Fruit fly (Drosophila melanogaster) whole organism, embryonic: ENCODE data around the gene CG34163.
A peak's percentile ranks its signal among the peaks of the same experiment; 100 is the strongest.

Source experiments
- CG10321 ChIP-seq: fragments of 200-800 bp; sonication (Bioruptor generic); IDR thresholded peaks from 2 replicates; pipeline ENCODE4 v1.3.6; 2022; ENCODE audit warnings: missing biosample characterization, missing genetic modification characterization
- CG10543 ChIP-seq: fragments of 200-800 bp; sonication (Bioruptor generic); optimal IDR thresholded peaks from 3 replicates; lab custom pipeline; 2017; ENCODE audit warnings: missing biosample characterization, mild to moderate bottlenecking, missing genetic modification characterization, moderate library complexity
- CG11093 ChIP-seq: fragments of 200-800 bp; sonication (Bioruptor generic); IDR thresholded peaks from 3 replicates; pipeline ENCODE4 v1.3.6; 2022; ENCODE audit warnings: missing biosample characterization, missing genetic modification characterization
- CG13424 ChIP-seq: fragments of 200-800 bp; sonication (Bioruptor generic); optimal IDR thresholded peaks from 2 replicates; lab custom pipeline; 2019; ENCODE audit warnings: missing biosample characterization, mild to moderate bottlenecking, missing genetic modification characterization, moderate library complexity
- CG15514 ChIP-seq: fragments of 200-800 bp; sonication (Bioruptor generic); optimal IDR thresholded peaks from 3 replicates; lab custom pipeline; 2017; ENCODE audit warnings: missing biosample characterization, missing genetic modification characterization, mild to moderate bottlenecking, moderate library complexity, missing genetic modification reagents
- CG17186 ChIP-seq: fragments of 200-800 bp; sonication (Bioruptor generic); optimal IDR thresholded peaks from 3 replicates; lab custom pipeline; 2017; ENCODE audit warnings: missing biosample characterization, missing genetic modification reagents, missing genetic modification characterization
- CG2889 ChIP-seq: fragments of 200-800 bp; sonication (Bioruptor generic); IDR thresholded peaks from 3 replicates; pipeline ENCODE4 v1.3.6; 2022; ENCODE audit warnings: missing biosample characterization, missing genetic modification characterization
- CG31388 ChIP-seq: fragments of 200-800 bp; sonication (Bioruptor generic); optimal IDR thresholded peaks from 2 replicates; lab custom pipeline; 2016; ENCODE audit warnings: missing biosample characterization, missing genetic modification characterization
- CG32767 ChIP-seq: fragments of 200-800 bp; sonication (Bioruptor generic); IDR thresholded peaks from 2 replicates; pipeline ENCODE4 v1.3.6; 2022; ENCODE audit warnings: missing biosample characterization, missing genetic modification characterization
- CG34422 ChIP-seq: fragments of 200-800 bp; sonication (Bioruptor generic); IDR thresholded peaks from 3 replicates; pipeline ENCODE4 v1.3.6; 2022; ENCODE audit warnings: missing biosample characterization, missing genetic modification characterization
- CG3847 ChIP-seq: fragments of 200-800 bp; sonication (Bioruptor generic); IDR thresholded peaks from 2 replicates; pipeline ENCODE4 v1.3.6; 2022; ENCODE audit warnings: missing biosample characterization, missing genetic modification characterization
- CG43689 ChIP-seq: fragments of 200-800 bp; sonication (Bioruptor generic); IDR thresholded peaks from 2 replicates; pipeline ENCODE4 v1.3.6; 2022; ENCODE audit warnings: missing biosample characterization, missing genetic modification characterization
- CG4707 ChIP-seq: fragments of 200-800 bp; sonication (Bioruptor generic); optimal IDR thresholded peaks from 2 replicates; lab custom pipeline; 2018; ENCODE audit warnings: missing biosample characterization, mild to moderate bottlenecking, missing genetic modification characterization, moderate library complexity
- CG6175 ChIP-seq: fragments of 200-800 bp; sonication (Bioruptor generic); IDR thresholded peaks from 3 replicates; pipeline ENCODE4 v1.3.6; 2022; ENCODE audit warnings: missing biosample characterization, missing genetic modification characterization
- CG8290 ChIP-seq, 3 experiments: fragments of 200-800 bp; sonication (Bioruptor generic); optimal IDR thresholded peaks; 2 replicates each; lab custom pipeline; 2016 to 2019; ENCODE audit warnings: missing biosample characterization in 3 of 3, missing genetic modification characterization in 3 of 3, mild to moderate bottlenecking in 2 of 3, moderate library complexity in 1 of 3
- CG8944 ChIP-seq: fragments of 200-800 bp; sonication (Bioruptor generic); optimal IDR thresholded peaks from 3 replicates; lab custom pipeline; 2016; ENCODE audit warnings: missing biosample characterization, missing genetic modification characterization
- CG9876 ChIP-seq: fragments of 200-800 bp; sonication (Bioruptor generic); optimal IDR thresholded peaks from 2 replicates; lab custom pipeline; 2016; ENCODE audit warnings: missing biosample characterization, missing genetic modification characterization
- Camta ChIP-seq: fragments of 200-800 bp; sonication (Bioruptor generic); optimal IDR thresholded peaks from 2 replicates; lab custom pipeline; 2016; ENCODE audit warnings: missing biosample characterization, missing genetic modification characterization
- Chrac-16 ChIP-seq: fragments of 200-800 bp; sonication (Bioruptor generic); optimal IDR thresholded peaks from 3 replicates; lab custom pipeline; 2016; ENCODE audit warnings: missing biosample characterization, missing genetic modification characterization
- D ChIP-seq, 2 experiments: fragments of 200-800 bp in 1 of 2; fragments of >200 bp in 1 of 2; sonication (Bioruptor generic) in 1 of 2; optimal IDR thresholded peaks; 2 replicates in 1 of 2; 3 replicates in 1 of 2; lab custom pipeline; 2017; ENCODE audit warnings: mild to moderate bottlenecking in 1 of 2, missing biosample characterization in 1 of 2, missing genetic modification characterization in 1 of 2, missing genetic modification reagents in 1 of 2
- HLHmδ ChIP-seq: fragments of 200-800 bp; sonication (Bioruptor generic); optimal IDR thresholded peaks from 2 replicates; lab custom pipeline; 2018; ENCODE audit warnings: missing biosample characterization, mild to moderate bottlenecking, missing genetic modification characterization, moderate library complexity
- Hand ChIP-seq: fragments of 200-800 bp; sonication (Bioruptor generic); optimal IDR thresholded peaks from 2 replicates; lab custom pipeline; 2017; ENCODE audit warnings: mild to moderate bottlenecking, missing biosample characterization, missing genetic modification reagents, missing genetic modification characterization
- Hr39 ChIP-seq: fragments of >200 bp; optimal IDR thresholded peaks from 2 replicates; lab custom pipeline; 2017
- Lhr ChIP-seq: fragments of 200-800 bp; sonication (Bioruptor generic); optimal IDR thresholded peaks from 3 replicates; lab custom pipeline; 2017; ENCODE audit warnings: mild to moderate bottlenecking, missing biosample characterization, missing genetic modification reagents, missing genetic modification characterization
- Nf-YC ChIP-seq: fragments of 200-800 bp; optimal IDR thresholded peaks from 3 replicates; lab custom pipeline; 2019; ENCODE audit warnings: missing biosample characterization, mild to moderate bottlenecking, missing genetic modification characterization, moderate library complexity
- Oaz ChIP-seq: fragments of 200-800 bp; sonication (Bioruptor generic); IDR thresholded peaks from 2 replicates; pipeline ENCODE4 v1.3.6; 2022; ENCODE audit warnings: missing biosample characterization, missing genetic modification characterization
- Side ChIP-seq: fragments of 200-800 bp; sonication (Bioruptor generic); optimal IDR thresholded peaks from 2 replicates; lab custom pipeline; 2016; ENCODE audit warnings: missing biosample characterization, missing genetic modification characterization
- ase ChIP-seq: fragments of 200-800 bp; sonication (Bioruptor generic); IDR thresholded peaks from 3 replicates; pipeline ENCODE4 v1.3.6; 2022; ENCODE audit warnings: missing biosample characterization, missing genetic modification characterization
- ash1 ChIP-seq: fragments of 200-800 bp; sonication (Bioruptor generic); optimal IDR thresholded peaks from 2 replicates; lab custom pipeline; 2018; ENCODE audit warnings: missing biosample characterization, mild to moderate bottlenecking, missing genetic modification characterization
- bowl ChIP-seq: fragments of 200-800 bp; sonication (Bioruptor generic); IDR thresholded peaks from 2 replicates; pipeline ENCODE4 v1.3.6; 2022; ENCODE audit warnings: missing biosample characterization, missing genetic modification characterization
- cas ChIP-seq: fragments of 200-800 bp; sonication (Bioruptor generic); IDR thresholded peaks from 2 replicates; pipeline ENCODE4 v1.3.6; 2022; ENCODE audit warnings: missing biosample characterization, missing genetic modification characterization
- chif ChIP-seq, 2 experiments: fragments of 200-800 bp; sonication (Bioruptor generic); optimal IDR thresholded peaks; 3 replicates each; lab custom pipeline; 2016; ENCODE audit warnings: missing biosample characterization in 2 of 2, missing genetic modification characterization in 2 of 2
- dmrt99B ChIP-seq: fragments of 200-800 bp; sonication (Bioruptor generic); optimal IDR thresholded peaks from 2 replicates; lab custom pipeline; 2018; ENCODE audit warnings: missing biosample characterization, mild to moderate bottlenecking, missing genetic modification characterization, moderate library complexity
- en ChIP-seq: fragments of 200-800 bp; sonication (Bioruptor generic); optimal IDR thresholded peaks from 2 replicates; lab custom pipeline; 2016; ENCODE audit warnings: missing biosample characterization, missing genetic modification characterization
- exex ChIP-seq: fragments of 200-800 bp; sonication (Bioruptor generic); optimal IDR thresholded peaks from 4 replicates; lab custom pipeline; 2018; ENCODE audit warnings: missing biosample characterization, mild to moderate bottlenecking, missing genetic modification characterization, moderate library complexity
- gt ChIP-seq: fragments of 200-800 bp; sonication (Bioruptor generic); IDR thresholded peaks from 2 replicates; pipeline ENCODE4 v1.3.6; 2022; ENCODE audit warnings: missing biosample characterization, missing genetic modification characterization
- jing ChIP-seq: fragments of 200-800 bp; sonication (Bioruptor generic); optimal IDR thresholded peaks from 2 replicates; lab custom pipeline; 2018; ENCODE audit warnings: missing biosample characterization, mild to moderate bottlenecking, missing genetic modification characterization
- lola ChIP-seq, 3 experiments: fragments of >200 bp in 2 of 3; fragments of 200-800 bp in 1 of 3; sonication (Bioruptor generic) in 1 of 3; optimal IDR thresholded peaks; 2 replicates each; lab custom pipeline; 2017 to 2019; ENCODE audit warnings: missing biosample characterization in 3 of 3, missing genetic modification characterization in 3 of 3, mild to moderate bottlenecking in 1 of 3, moderate library complexity in 1 of 3
- pan ChIP-seq, 4 experiments: fragments of >200 bp in 3 of 4; fragments of 200-800 bp in 1 of 4; sonication (Bioruptor generic) in 1 of 4; optimal IDR thresholded peaks in 3 of 4; IDR thresholded peaks in 1 of 4; 2 replicates each; pipeline versions ENCODE4 v1.3.6 to Lab custom; 2017 to 2022; ENCODE audit warnings: missing biosample characterization in 2 of 4, missing genetic modification characterization in 2 of 4, mixed read lengths in 1 of 4
- phol ChIP-seq: fragments of 200-800 bp; sonication (Bioruptor generic); optimal IDR thresholded peaks from 3 replicates; lab custom pipeline; 2018; ENCODE audit warnings: missing biosample characterization, mild to moderate bottlenecking, missing genetic modification characterization, moderate library complexity
- psq ChIP-seq: fragments of 200-800 bp; sonication (Bioruptor generic); optimal IDR thresholded peaks from 2 replicates; lab custom pipeline; 2017; ENCODE audit warnings: missing biosample characterization, missing genetic modification characterization
- seq ChIP-seq: fragments of 200-800 bp; sonication (Bioruptor generic); IDR thresholded peaks from 2 replicates; pipeline ENCODE4 v1.3.6; 2022; ENCODE audit warnings: missing biosample characterization, missing genetic modification characterization
- shn ChIP-seq: fragments of 200-800 bp; sonication (Bioruptor generic); optimal IDR thresholded peaks from 3 replicates; lab custom pipeline; 2016; ENCODE audit warnings: missing biosample characterization, missing genetic modification characterization
- tap ChIP-seq: fragments of 200-800 bp; optimal IDR thresholded peaks from 3 replicates; lab custom pipeline; 2019; ENCODE audit warnings: missing biosample characterization, mild to moderate bottlenecking, missing genetic modification characterization, moderate library complexity
- tgo ChIP-seq: fragments of 200-800 bp; sonication (Bioruptor generic); IDR thresholded peaks from 3 replicates; pipeline ENCODE4 v1.3.6; 2022; ENCODE audit warnings: missing biosample characterization, missing genetic modification characterization
- tio ChIP-seq: fragments of 200-800 bp; sonication (Bioruptor generic); optimal IDR thresholded peaks from 2 replicates; lab custom pipeline; 2017; ENCODE audit warnings: missing biosample characterization, missing genetic modification characterization, inconsistent platforms
- zen2 ChIP-seq: fragments of 200-800 bp; sonication (Bioruptor generic); IDR thresholded peaks from 3 replicates; pipeline ENCODE4 v1.3.6; 2022; ENCODE audit warnings: missing biosample characterization, missing genetic modification characterization; ENCODE audit not compliant: partially characterized antibody

The CG34163 gene

dm6 chr2L:12011682-12012655 lies 23.9 kb downstream of the CG34163 start (continued):
- TF ChIP-seq pan (optimal IDR thresholded peaks at IDR 0.05; lab: Kevin White, UChicago) (no peak), pan (GFP tag; optimal IDR thresholded peaks at IDR 0.05 in 1 of 2, IDR thresholded peaks at IDR 0.05 in 1 of 2) (no peak), CG10543 (GFP tag; lab: Kevin White, UChicago) (peak; percentile 99), D (optimal IDR thresholded peaks at IDR 0.05; lab: Kevin White, UChicago) (peak; percentile 88), D (GFP tag; optimal IDR thresholded peaks at IDR 0.05; lab: Kevin White, UChicago) (peak; percentile 14), CG31388 (GFP tag; lab: Kevin White, UChicago) (peak; percentile 26), CG10321 (GFP tag; lab: Robert Waterston, UW) (no peak), CG43689 (GFP tag; lab: Robert Waterston, UW) (no peak), phol (tag; lab: Kevin White, UChicago) (peak; percentile 58), HLHmδ (GFP tag; lab: Kevin White, UChicago) (peak; percentile 89), tgo (GFP tag; lab: Robert Waterston, UW) (no peak), Hr39 (lab: Kevin White, UChicago) (no peak), CG3847 (GFP tag; lab: Robert Waterston, UW) (no peak), CG15514 (GFP tag; lab: Kevin White, UChicago) (peak; percentile 94), CG8944 (peak; percentile 57), lola (GFP tag; optimal IDR thresholded peaks at IDR 0.05; lab: Kevin White, UChicago) (no peak), Oaz (GFP tag; lab: Robert Waterston, UW) (no peak), en (peak; percentile 38), CG34422 (GFP tag; lab: Robert Waterston, UW) (no peak), psq (no peak), tio (GFP tag; lab: Kevin White, UChicago) (no peak), tap (peak; percentile 51), ase (GFP tag; lab: Robert Waterston, UW) (no peak), CG2889 (GFP tag; lab: Robert Waterston, UW) (no peak), exex (peak; percentile 85), zen2 (GFP tag; lab: Robert Waterston, UW) (no peak), Side (peak; percentile 85), CG17186 (peak; percentile 63), Hand (GFP tag; lab: Kevin White, UChicago) (peak; percentile 69), ash1 (GFP tag; lab: Kevin White, UChicago) (peak; percentile 83), CG32767 (no peak), jing (GFP tag; lab: Kevin White, UChicago) (no peak), Chrac-16 (GFP tag; lab: Kevin White, UChicago) (peak; percentile 64), CG11093 (peak; percentile 66; the same call in 2 of the 3 replicates), CG6175 (GFP tag; lab: Robert Waterston, UW) (no peak), Camta (peak; percentile 25), Lhr (GFP tag; lab: Kevin White, UChicago) (peak; percentile 98), bowl (GFP tag; lab: Robert Waterston, UW) (no peak), CG4707 (no peak), chif (GFP tag; optimal IDR thresholded peaks at IDR 0.05; lab: Kevin White, UChicago) (peak; percentile 49 to 61), CG8290 (GFP tag; optimal IDR thresholded peaks at IDR 0.05; lab: Kevin White, UChicago) (no peak), CG8290 (tag; optimal IDR thresholded peaks at IDR 0.05; lab: Kevin White, UChicago) (peak; percentile 15 to 96), CG13424 (peak; percentile 55), CG9876 (no peak), gt (GFP tag; lab: Robert Waterston, UW) (no peak), Nf-YC (tag; lab: Kevin White, UChicago) (peak; percentile 93), shn (GFP tag; lab: Kevin White, UChicago) (peak; percentile 87), seq (GFP tag; lab: Robert Waterston, UW) (no peak), dmrt99B (tag; lab: Kevin White, UChicago) (peak; percentile 72), cas (GFP tag; lab: Robert Waterston, UW) (no peak)
